Worm (Caenorhabditis elegans) whole organism, early embryonic: ENCODE measurements around the gene F35H8.2.

Source experiments
- B0310.2 ChIP-seq: sonication (generic microtip); optimal IDR thresholded peaks from 2 replicates; lab custom pipeline; 2016; ENCODE audit warnings: mild to moderate bottlenecking, missing genetic modification characterization, missing compliant biosample characterization
- F13C5.2 ChIP-seq: sonication (generic microtip); optimal IDR thresholded peaks from 2 replicates; lab custom pipeline; 2017; ENCODE audit warnings: mild to moderate bottlenecking, missing genetic modification characterization, inconsistent platforms, missing compliant biosample characterization
- aly-1 ChIP-seq: sonication (generic microtip); optimal IDR thresholded peaks from 2 replicates; lab custom pipeline; 2016; ENCODE audit warnings: missing genetic modification characterization, missing compliant biosample characterization
- ama-1 ChIP-seq: fragments of 150-350 bp; optimal IDR thresholded peaks from 2 replicates; lab custom pipeline; 2014
- ceh-13 ChIP-seq: fragments of 200-800 bp; sonication (Bioruptor generic); optimal IDR thresholded peaks from 2 replicates; lab custom pipeline; 2018; ENCODE audit warnings: mild to moderate bottlenecking, missing genetic modification characterization, missing compliant biosample characterization
- ceh-36 ChIP-seq: sonication (generic microtip); optimal IDR thresholded peaks from 2 replicates; lab custom pipeline; 2016; ENCODE audit warnings: missing genetic modification characterization, inconsistent platforms, missing compliant biosample characterization
- ets-7 ChIP-seq: sonication (generic microtip); optimal IDR thresholded peaks from 2 replicates; lab custom pipeline; 2016; ENCODE audit warnings: missing genotype, missing genetic modification characterization, missing compliant biosample characterization
- flt-1 ChIP-seq: fragments of 200-800 bp; sonication (Bioruptor generic); IDR thresholded peaks from 2 replicates; pipeline ENCODE4 v1.3.6; 2022; ENCODE audit warnings: missing genetic modification characterization, missing compliant biosample characterization
- hmbx-1 ChIP-seq: sonication (generic microtip); optimal IDR thresholded peaks from 2 replicates; lab custom pipeline; 2016; ENCODE audit warnings: mild to moderate bottlenecking, missing genetic modification characterization, missing compliant biosample characterization
- hmg-4 ChIP-seq: fragments of 200-800 bp; sonication (Bioruptor generic); optimal IDR thresholded peaks from 2 replicates; lab custom pipeline; 2018; ENCODE audit warnings: mild to moderate bottlenecking, missing genetic modification characterization, missing compliant biosample characterization
- hnd-1 ChIP-seq: sonication (generic microtip); optimal IDR thresholded peaks from 2 replicates; lab custom pipeline; 2016; ENCODE audit warnings: missing genetic modification characterization, missing compliant biosample characterization
- pes-1 ChIP-seq: fragments of 200-800 bp; sonication (Bioruptor generic); IDR thresholded peaks from 2 replicates; pipeline ENCODE4 v1.3.6; 2022; ENCODE audit warnings: missing genetic modification reagents, missing genetic modification characterization, missing compliant biosample characterization
- scrt-1 ChIP-seq: fragments of 200-800 bp; sonication (Bioruptor generic); IDR thresholded peaks from 2 replicates; pipeline ENCODE4 v1.3.6; 2022; ENCODE audit warnings: missing genetic modification characterization, missing compliant biosample characterization
- sea-1 ChIP-seq: fragments of 200-800 bp; sonication (Bioruptor generic); conservative IDR thresholded peaks from 2 replicates; pipeline ENCODE4 v1.3.6; 2022; ENCODE audit warnings: missing genetic modification characterization, missing compliant biosample characterization
- tbx-11 ChIP-seq: fragments of 200-800 bp; sonication (Bioruptor generic); IDR thresholded peaks from 2 replicates; pipeline ENCODE4 v1.3.6; 2022; ENCODE audit warnings: missing genetic modification characterization, missing compliant biosample characterization
- tbx-37 ChIP-seq: fragments of 200-800 bp; sonication (Bioruptor generic); conservative IDR thresholded peaks from 2 replicates; pipeline ENCODE4 v1.3.6; 2022; ENCODE audit warnings: missing genetic modification reagents, missing genetic modification characterization, missing compliant biosample characterization
- tra-4 ChIP-seq: sonication (generic microtip); optimal IDR thresholded peaks from 2 replicates; lab custom pipeline; 2017; ENCODE audit warnings: missing genetic modification characterization, missing compliant biosample characterization

Gene F35H8.2

DNA sequence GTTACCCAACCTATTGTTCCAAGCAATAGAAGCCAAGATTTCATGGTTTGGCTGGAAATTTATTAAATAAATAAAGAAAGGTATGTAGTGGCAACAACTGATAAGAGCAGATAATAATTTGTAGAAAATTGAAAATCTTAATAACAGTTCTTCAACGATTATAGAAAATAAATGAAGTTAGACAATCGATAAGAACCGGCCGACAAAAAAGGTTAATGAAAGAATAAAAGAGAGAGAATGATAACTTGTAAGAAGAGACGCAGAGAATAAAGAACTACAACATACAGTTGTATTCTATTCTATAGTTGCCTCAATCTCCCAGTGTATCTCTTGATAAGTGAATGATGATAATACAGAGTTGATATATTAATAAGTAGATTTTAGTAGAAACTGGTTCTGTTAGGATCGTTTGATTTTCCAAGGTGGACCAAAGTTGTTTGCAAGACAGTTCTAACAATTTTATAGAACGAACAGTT, 31.5 kb downstream of the F35H8.2 start, which contains the start of gene ugt-58:
TSS of gene ugt-58 (minus strand) at position 51 of the 476 bp plus-strand sequence.
- TF ChIP-seq ceh-36 (tag; lab: Kevin White, UChicago) (no peak), sea-1 (GFP tag; lab: Robert Waterston, UW) (no peak), aly-1 (tag; lab: Kevin White, UChicago) (no peak), hmg-4 (GFP tag; lab: Kevin White, UChicago) (no peak), tbx-37 (GFP tag; lab: Robert Waterston, UW) (no peak), tbx-11 (no peak), pes-1 (GFP tag; lab: Robert Waterston, UW) (no peak), F13C5.2 (tag; lab: Kevin White, UChicago) (no peak), B0310.2 (no peak), ceh-13 (GFP tag; lab: Kevin White, UChicago) (no peak)

DNA sequence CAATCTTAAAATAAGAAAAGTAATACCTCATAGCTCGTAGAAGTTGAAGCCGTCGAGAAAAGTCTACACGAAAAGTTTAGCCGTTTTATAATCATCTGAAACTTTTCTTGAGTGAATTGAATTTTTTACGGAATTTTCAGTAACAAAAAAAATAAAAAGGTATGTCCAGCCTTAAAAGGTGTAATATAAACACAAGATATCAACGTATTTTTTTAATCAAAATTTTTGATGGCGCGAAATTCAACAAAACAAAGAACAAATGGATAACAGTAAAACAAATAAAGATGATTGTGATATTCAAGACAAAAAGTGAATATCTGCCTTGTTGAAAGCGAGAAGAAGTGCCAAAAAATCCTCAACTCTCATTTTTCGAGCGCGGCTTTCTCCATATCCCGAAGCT, 34.4 kb downstream of the F35H8.2 start, which contains the start of gene eral-1:
TSS of gene eral-1 (minus strand) at position 101 of the 400 bp plus-strand sequence.
- TF ChIP-seq tra-4 (no peak), ets-7 (tag; lab: Kevin White, UChicago) (no peak), F13C5.2 (tag; lab: Kevin White, UChicago) (no peak), tbx-11 (no peak), flt-1 (no peak), B0310.2 (no peak), pes-1 (GFP tag; lab: Robert Waterston, UW) (no peak), scrt-1 (GFP tag; lab: Robert Waterston, UW) (no peak), hmbx-1 (tag; lab: Kevin White, UChicago) (no peak), ceh-13 (GFP tag; lab: Kevin White, UChicago) (no peak)

DNA sequence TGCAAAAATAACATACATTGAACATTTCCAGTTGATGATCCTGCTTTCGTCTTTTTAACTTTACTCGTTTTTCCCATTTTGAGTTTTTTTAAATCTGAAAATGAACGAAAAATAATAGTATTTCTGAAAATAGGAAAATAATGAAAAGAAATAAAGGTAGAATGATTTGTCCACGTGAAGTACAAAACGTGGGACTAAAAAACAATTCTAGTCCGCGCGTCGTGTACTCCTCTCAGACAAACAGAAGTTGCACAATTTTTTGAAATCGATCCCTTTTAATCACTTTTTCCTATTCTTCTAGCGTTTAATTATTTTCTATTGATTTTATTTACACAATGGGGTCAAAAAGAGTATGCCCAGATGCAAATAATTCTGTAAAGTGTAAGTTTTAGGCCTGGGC, 35.8 kb downstream of the F35H8.2 start, which contains the start of the genes E02H1.1 and tag-124:
TSS of gene E02H1.1 (minus strand) at position 94 of the 400 bp plus-strand sequence.
TSS of gene tag-124 (plus strand) at position 222 of the 400 bp plus-strand sequence.
- TF ChIP-seq tbx-37 (GFP tag; lab: Robert Waterston, UW), result peak; percentile 78
- no peak for TF ChIP-seq hmbx-1 (tag; lab: Kevin White, UChicago)
- TF ChIP-seq F13C5.2 (tag; lab: Kevin White, UChicago), result peak; percentile 43

DNA sequence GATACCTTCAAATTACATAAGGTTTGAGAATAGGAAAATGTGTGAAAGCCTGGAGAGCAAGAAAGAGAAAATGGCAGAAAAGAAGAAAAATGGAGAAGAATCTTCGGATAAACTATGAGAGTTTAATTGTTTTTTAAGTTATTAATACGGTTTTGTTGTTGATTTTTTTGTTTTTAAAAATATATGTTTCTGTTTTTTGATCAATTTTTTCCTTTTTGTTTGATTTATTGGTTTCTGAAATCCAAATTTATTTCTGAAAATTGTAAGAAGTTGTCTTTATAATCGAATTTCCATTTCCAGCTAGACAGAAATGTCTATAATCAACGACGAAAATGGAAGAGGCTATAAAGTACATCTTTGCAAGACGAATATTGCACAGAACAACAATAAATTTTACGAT, 37.4 kb downstream of the F35H8.2 start, which contains the start of gene parp-2:
TSS of gene parp-2 (plus strand) at position 301 of the 400 bp plus-strand sequence.
- no peak for TF ChIP-seq ceh-13 (GFP tag; lab: Kevin White, UChicago)
- no peak for TF ChIP-seq sea-1 (GFP tag; lab: Robert Waterston, UW)
- TF ChIP-seq scrt-1 (GFP tag; lab: Robert Waterston, UW), result no peak
- no peak for TF ChIP-seq F13C5.2 (tag; lab: Kevin White, UChicago)
- no peak for TF ChIP-seq hnd-1 (tag; lab: Kevin White, UChicago)
- TF ChIP-seq pes-1 (GFP tag; lab: Robert Waterston, UW), result no peak
- TF ChIP-seq B0310.2, result no peak
- no peak for TF ChIP-seq aly-1 (tag; lab: Kevin White, UChicago)
- no peak for TF ChIP-seq tra-4
- no peak for TF ChIP-seq ceh-36 (tag; lab: Kevin White, UChicago)
- no peak for TF ChIP-seq tbx-37 (GFP tag; lab: Robert Waterston, UW)
- no peak for TF ChIP-seq ets-7 (tag; lab: Kevin White, UChicago)
- no peak for TF ChIP-seq tbx-11

DNA sequence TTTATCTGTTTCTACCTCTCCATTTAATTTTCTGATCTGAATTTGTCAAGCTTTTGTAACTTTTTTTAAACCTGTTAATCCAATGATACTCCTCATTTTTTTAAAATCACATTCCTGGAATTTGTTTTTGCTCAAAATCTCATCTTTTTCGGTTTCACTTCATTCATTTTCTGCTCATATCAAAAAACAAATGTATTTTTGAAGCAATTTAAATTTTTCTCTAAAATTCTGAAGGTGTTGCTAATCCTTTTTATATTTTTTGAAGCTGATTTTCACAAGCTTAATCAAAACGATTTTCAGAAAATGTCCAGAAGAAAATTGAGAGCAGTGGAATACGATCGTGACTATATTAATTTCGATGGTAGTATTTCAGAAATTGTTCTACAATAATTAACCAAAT, 39.6 kb downstream of the F35H8.2 start, which contains the start of gene E02H1.5:
TSS of gene E02H1.5 (plus strand) at position 301 of the 400 bp plus-strand sequence.
- TF ChIP-seq hnd-1 (tag; lab: Kevin White, UChicago) (no peak), ceh-13 (GFP tag; lab: Kevin White, UChicago) (no peak), tbx-11 (no peak), sea-1 (GFP tag; lab: Robert Waterston, UW) (no peak), B0310.2 (no peak), pes-1 (GFP tag; lab: Robert Waterston, UW) (no peak), ama-1 (no peak), aly-1 (tag; lab: Kevin White, UChicago) (no peak)

DNA sequence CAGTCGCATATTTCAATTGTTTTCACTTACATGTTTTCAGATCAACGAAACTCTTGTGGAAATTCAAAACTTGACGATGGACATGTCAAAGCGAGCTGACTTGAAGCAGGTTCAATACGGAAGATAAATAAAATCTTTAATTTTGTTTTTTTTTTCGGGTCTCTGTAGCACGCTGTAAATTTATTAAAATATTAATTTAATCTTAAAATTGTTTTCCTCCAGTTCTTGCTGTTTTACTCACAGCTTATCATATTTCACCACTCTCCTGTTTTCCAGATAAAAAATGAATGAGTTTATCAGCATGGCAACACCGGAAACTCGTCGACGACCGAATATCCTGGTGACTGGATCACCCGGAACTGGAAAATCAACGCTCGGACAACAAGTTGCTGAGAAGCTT, 41.1 kb downstream of the F35H8.2 start, which contains the start of gene E02H1.6:
TSS of gene E02H1.6 (plus strand) at position 301 of the 400 bp plus-strand sequence.
- TF ChIP-seq ceh-36 (tag; lab: Kevin White, UChicago), result no peak
- TF ChIP-seq flt-1, result no peak
- TF ChIP-seq tbx-11, result no peak
- no peak for TF ChIP-seq scrt-1 (GFP tag; lab: Robert Waterston, UW)
- no peak for TF ChIP-seq ceh-13 (GFP tag; lab: Kevin White, UChicago)
- TF ChIP-seq hmbx-1 (tag; lab: Kevin White, UChicago), result no peak
- no peak for TF ChIP-seq pes-1 (GFP tag; lab: Robert Waterston, UW)
- no peak for TF ChIP-seq sea-1 (GFP tag; lab: Robert Waterston, UW)
- no peak for TF ChIP-seq F13C5.2 (tag; lab: Kevin White, UChicago)
- TF ChIP-seq ama-1, result no peak
- TF ChIP-seq hnd-1 (tag; lab: Kevin White, UChicago), result no peak
- no peak for TF ChIP-seq tra-4
- no peak for TF ChIP-seq tbx-37 (GFP tag; lab: Robert Waterston, UW)
- no peak for TF ChIP-seq aly-1 (tag; lab: Kevin White, UChicago)
- TF ChIP-seq ets-7 (tag; lab: Kevin White, UChicago), result no peak
- no peak for TF ChIP-seq hmg-4 (GFP tag; lab: Kevin White, UChicago)

DNA sequence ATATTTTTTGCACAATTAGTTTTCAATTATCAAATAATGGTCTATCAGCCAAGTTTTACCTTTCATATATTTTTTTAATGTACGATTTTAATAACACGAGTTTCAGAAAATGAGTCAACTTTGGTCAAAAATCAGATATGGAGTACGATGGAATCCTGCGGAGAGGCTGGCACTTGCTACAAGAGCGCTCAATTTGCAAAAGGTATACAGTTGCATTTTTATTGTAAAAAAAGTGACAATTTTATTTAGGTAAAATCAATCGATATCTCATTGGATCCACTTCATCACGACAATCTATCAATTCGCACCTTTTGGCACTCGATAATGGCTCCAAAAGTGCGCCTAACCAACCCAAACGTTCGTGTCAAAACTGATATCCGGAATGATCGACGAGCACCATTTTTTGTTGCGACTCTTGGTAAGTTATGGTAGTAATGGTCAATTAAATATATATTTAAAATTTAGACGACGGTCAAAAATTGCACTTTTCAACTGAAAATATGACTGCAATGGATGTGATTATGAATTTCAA, 42.3 kb downstream of the F35H8.2 start, which contains the start of gene mrpl-53:
TSS of gene mrpl-53 (plus strand) at position 107 of the 532 bp plus-strand sequence.
- TF ChIP-seq flt-1, result no peak
- TF ChIP-seq tbx-11, result no peak
- no peak for TF ChIP-seq pes-1 (GFP tag; lab: Robert Waterston, UW)
